Worm (Caenorhabditis elegans) whole organism, L3 larva: ENCODE results near the gene F36D3.1.

ENCODE experiments used
- aly-2 ChIP-seq: fragments of 150-350 bp; optimal IDR thresholded peaks from 2 replicates; lab custom pipeline; 2014; ENCODE audit warnings: missing biosample characterization, missing genetic modification characterization
- ama-1 ChIP-seq: fragments of 150-350 bp; optimal IDR thresholded peaks from 2 replicates; lab custom pipeline; 2018
- pqm-1 ChIP-seq: fragments of 150-350 bp; optimal IDR thresholded peaks from 2 replicates; lab custom pipeline; 2017; ENCODE audit warnings: missing biosample characterization, missing genetic modification characterization, inconsistent platforms
- unc-62 ChIP-seq: fragments of 150-350 bp; sonication (generic microtip); optimal IDR thresholded peaks from 4 replicates; lab custom pipeline; 2014; ENCODE audit warnings: missing biosample characterization, missing genetic modification reagents, missing genetic modification characterization

ce11 chrV:16505828-16506227 lies 6.7 kb downstream of the F36D3.1 start, which contains the start of gene nhr-54:
- TF ChIP-seq ama-1 (lab: Kevin White, UChicago) (no peak), pqm-1 (tag; lab: Kevin White, UChicago) (no peak), unc-62 (GFP tag; lab: Kevin White, UChicago) (no peak), aly-2 (tag; lab: Kevin White, UChicago) (no peak)
